Worm (Caenorhabditis elegans) whole organism, L2 larva: Measurements from ENCODE around the gene F40F9.10.

Experiments
- F13H6.1 ChIP-seq: sonication (generic microtip); optimal IDR thresholded peaks from 2 replicates; lab custom pipeline; 2016; ENCODE audit warnings: missing genetic modification characterization, missing compliant biosample characterization
- elt-3 ChIP-seq: sonication (generic microtip); optimal IDR thresholded peaks from 2 replicates; lab custom pipeline; 2017; ENCODE audit warnings: missing biosample characterization, missing genetic modification characterization
- nhr-21 ChIP-seq: fragments of 150-350 bp; optimal IDR thresholded peaks from 2 replicates; lab custom pipeline; 2014; ENCODE audit warnings: missing biosample characterization, missing genetic modification characterization
- nhr-77 ChIP-seq: fragments of 150-350 bp; optimal IDR thresholded peaks from 2 replicates; lab custom pipeline; 2014; ENCODE audit warnings: missing biosample characterization, missing genetic modification characterization
- skn-1 ChIP-seq: sonication (generic microtip); optimal IDR thresholded peaks from 2 replicates; lab custom pipeline; 2017; ENCODE audit warnings: missing biosample characterization, missing genetic modification characterization
- snpc-4 ChIP-seq: fragments of 150-350 bp; optimal IDR thresholded peaks from 2 replicates; lab custom pipeline; 2014; ENCODE audit warnings: missing biosample characterization, missing genetic modification characterization
- unc-39 ChIP-seq: fragments of 150-350 bp; optimal IDR thresholded peaks from 2 replicates; lab custom pipeline; 2014; ENCODE audit warnings: missing biosample characterization, missing genetic modification characterization

- no peak for TF ChIP-seq snpc-4 (tag; lab: Kevin White, UChicago)
- TF ChIP-seq F13H6.1 (tag; lab: Kevin White, UChicago): no peak
- TF ChIP-seq nhr-21 (tag; lab: Kevin White, UChicago): no peak
- TF ChIP-seq nhr-77 (tag; lab: Kevin White, UChicago): no peak
- TF ChIP-seq unc-39 (tag; lab: Kevin White, UChicago): no peak
- no peak for TF ChIP-seq skn-1 (tag; lab: Kevin White, UChicago)
- no peak for TF ChIP-seq elt-3
Measured at ce11 chrV:9758437-9758836, 45.0 kb upstream of the F40F9.10 start.
